Fruit fly (Drosophila melanogaster) whole organism, prepupa: ENCODE measurements around the gene CG6163.

Experiments
- Blimp-1 ChIP-seq: fragments of 200-800 bp; sonication (Bioruptor generic); optimal IDR thresholded peaks from 3 replicates; lab custom pipeline; 2017; ENCODE audit warnings: missing biosample characterization, missing genetic modification characterization, mild to moderate bottlenecking, moderate library complexity, missing genetic modification reagents
- CG10631 ChIP-seq: fragments of 200-800 bp; sonication (Bioruptor generic); optimal IDR thresholded peaks from 2 replicates; lab custom pipeline; 2016; ENCODE audit warnings: missing biosample characterization, missing genetic modification characterization
- CG10669 ChIP-seq: fragments of 200-800 bp; sonication (Bioruptor generic); optimal IDR thresholded peaks from 3 replicates; lab custom pipeline; 2018; ENCODE audit warnings: missing biosample characterization, mild to moderate bottlenecking, missing genetic modification characterization, moderate library complexity
- CG11762 ChIP-seq: fragments of 200-800 bp; sonication (Bioruptor generic); optimal IDR thresholded peaks from 3 replicates; lab custom pipeline; 2016; ENCODE audit warnings: missing biosample characterization, missing genetic modification characterization; ENCODE audit not compliant: insufficient read depth
- CG11902 ChIP-seq: fragments of 200-800 bp; sonication (Bioruptor generic); optimal IDR thresholded peaks from 3 replicates; lab custom pipeline; 2016; ENCODE audit warnings: missing biosample characterization, missing genetic modification characterization
- CG15336 ChIP-seq: fragments of 200-800 bp; sonication (Bioruptor generic); IDR thresholded peaks from 2 replicates; pipeline ENCODE4 v1.3.6; 2022; ENCODE audit warnings: missing biosample characterization, missing genetic modification characterization
- CG1621 ChIP-seq: fragments of 200-800 bp; sonication (Bioruptor generic); optimal IDR thresholded peaks from 3 replicates; lab custom pipeline; 2018; ENCODE audit warnings: missing biosample characterization, mild to moderate bottlenecking, missing genetic modification characterization
- CG3032 ChIP-seq: fragments of 200-800 bp; optimal IDR thresholded peaks from 2 replicates; lab custom pipeline; 2019; ENCODE audit warnings: missing biosample characterization, mild to moderate bottlenecking, missing genetic modification characterization, moderate library complexity
- CG31627 ChIP-seq: fragments of 200-800 bp; sonication (Bioruptor generic); optimal IDR thresholded peaks from 3 replicates; lab custom pipeline; 2016; ENCODE audit warnings: missing biosample characterization, missing genetic modification characterization
- CG34406 ChIP-seq: fragments of 200-800 bp; sonication (Bioruptor generic); optimal IDR thresholded peaks from 3 replicates; lab custom pipeline; 2016; ENCODE audit warnings: missing biosample characterization, missing genetic modification characterization
- CG3919 ChIP-seq: fragments of 200-800 bp; sonication (Bioruptor generic); optimal IDR thresholded peaks from 3 replicates; lab custom pipeline; 2016; ENCODE audit warnings: missing biosample characterization, missing genetic modification characterization
- CG6163 ChIP-seq: fragments of 200-800 bp; sonication (Bioruptor generic); IDR thresholded peaks from 3 replicates; pipeline ENCODE4 v1.3.6; 2022; ENCODE audit warnings: missing biosample characterization, missing genetic modification characterization
- CG6276 ChIP-seq: fragments of 200-800 bp; sonication (Bioruptor generic); optimal IDR thresholded peaks from 2 replicates; lab custom pipeline; 2017; ENCODE audit warnings: missing biosample characterization, mild to moderate bottlenecking, missing genetic modification characterization
- CG6792 ChIP-seq: fragments of 200-800 bp; sonication (Bioruptor generic); optimal IDR thresholded peaks from 3 replicates; lab custom pipeline; 2016; ENCODE audit warnings: missing biosample characterization, missing genetic modification characterization
- CG6808 ChIP-seq: fragments of 200-800 bp; sonication (Bioruptor generic); optimal IDR thresholded peaks from 3 replicates; lab custom pipeline; 2017; ENCODE audit warnings: missing biosample characterization, missing genetic modification characterization, mild to moderate bottlenecking, moderate library complexity, missing genetic modification reagents
- CG6854 ChIP-seq: fragments of 200-800 bp; sonication (Bioruptor generic); optimal IDR thresholded peaks from 2 replicates; lab custom pipeline; 2017; ENCODE audit warnings: missing biosample characterization, mild to moderate bottlenecking, missing genetic modification characterization
- CG7368 ChIP-seq: fragments of 200-800 bp; sonication (Bioruptor generic); optimal IDR thresholded peaks from 3 replicates; lab custom pipeline; 2016; ENCODE audit warnings: missing biosample characterization, missing genetic modification characterization
- CG8119 ChIP-seq: fragments of 200-800 bp; sonication (Bioruptor generic); IDR thresholded peaks from 3 replicates; pipeline ENCODE4 v1.3.6; 2022; ENCODE audit warnings: missing biosample characterization, missing genetic modification characterization
- CG8319 ChIP-seq: fragments of 200-800 bp; sonication (Bioruptor generic); optimal IDR thresholded peaks from 3 replicates; lab custom pipeline; 2016; ENCODE audit warnings: missing biosample characterization, missing genetic modification characterization
- CG9139 ChIP-seq: fragments of 200-800 bp; sonication (Bioruptor generic); optimal IDR thresholded peaks from 3 replicates; lab custom pipeline; 2017; ENCODE audit warnings: missing biosample characterization, mild to moderate bottlenecking, missing genetic modification characterization
- Eip75B ChIP-seq: fragments of 200-800 bp; sonication (Bioruptor generic); optimal IDR thresholded peaks from 3 replicates; lab custom pipeline; 2016; ENCODE audit warnings: missing biosample characterization, missing genetic modification characterization
- Eip78C ChIP-seq: fragments of 200-800 bp; sonication (Bioruptor generic); peaks from one replicate; lab custom pipeline; 2016; ENCODE audit warnings: missing biosample characterization, missing genetic modification characterization
- Eip93F ChIP-seq: fragments of 200-800 bp; sonication (Bioruptor generic); optimal IDR thresholded peaks from 2 replicates; lab custom pipeline; 2016; ENCODE audit warnings: missing biosample characterization, mild to moderate bottlenecking, missing genetic modification characterization
- Ets21C ChIP-seq: fragments of 200-800 bp; sonication (Bioruptor generic); optimal IDR thresholded peaks from 3 replicates; lab custom pipeline; 2016; ENCODE audit warnings: missing biosample characterization, missing genetic modification characterization
- Ets96B ChIP-seq: fragments of 200-800 bp; optimal IDR thresholded peaks from 2 replicates; lab custom pipeline; 2019; ENCODE audit warnings: missing biosample characterization, mild to moderate bottlenecking, missing genetic modification characterization, moderate library complexity
- Gug ChIP-seq: fragments of 200-800 bp; sonication (Bioruptor generic); IDR thresholded peaks from 2 replicates; pipeline ENCODE4 v1.3.6; 2022; ENCODE audit warnings: missing biosample characterization, missing genetic modification characterization
- Hr38 ChIP-seq: sonication (Bioruptor generic); optimal IDR thresholded peaks from 2 replicates; lab custom pipeline; 2016; ENCODE audit warnings: missing biosample characterization, missing genetic modification characterization
- Met ChIP-seq: fragments of 200-800 bp; sonication (Bioruptor generic); optimal IDR thresholded peaks from 3 replicates; lab custom pipeline; 2016; ENCODE audit warnings: missing biosample characterization, missing genetic modification characterization
- OdsH ChIP-seq: fragments of 200-800 bp; sonication (Bioruptor generic); optimal IDR thresholded peaks from 3 replicates; lab custom pipeline; 2016; ENCODE audit warnings: missing biosample characterization, missing genetic modification characterization
- Sox102F ChIP-seq: fragments of 200-800 bp; sonication (Bioruptor generic); optimal IDR thresholded peaks from 2 replicates; lab custom pipeline; 2016; ENCODE audit warnings: missing biosample characterization, mild to moderate bottlenecking, missing genetic modification characterization
- Sox14 ChIP-seq: fragments of 200-800 bp; sonication (Bioruptor generic); optimal IDR thresholded peaks from 3 replicates; lab custom pipeline; 2016; ENCODE audit warnings: missing biosample characterization, missing genetic modification characterization
- Sox15 ChIP-seq: fragments of 200-800 bp; sonication (Bioruptor generic); optimal IDR thresholded peaks from 3 replicates; lab custom pipeline; 2016; ENCODE audit warnings: missing biosample characterization, missing genetic modification characterization
- acj6 ChIP-seq: fragments of 200-800 bp; sonication (Bioruptor generic); optimal IDR thresholded peaks from 3 replicates; lab custom pipeline; 2016; ENCODE audit warnings: missing biosample characterization, missing genetic modification characterization
- dac ChIP-seq: fragments of 200-800 bp; sonication (Bioruptor generic); optimal IDR thresholded peaks from 2 replicates; lab custom pipeline; 2017; ENCODE audit warnings: missing biosample characterization, mild to moderate bottlenecking, missing genetic modification characterization
- dsx ChIP-seq: fragments of 200-800 bp; optimal IDR thresholded peaks from 3 replicates; lab custom pipeline; 2019; ENCODE audit warnings: missing biosample characterization, mild to moderate bottlenecking, missing genetic modification characterization, moderate library complexity; ENCODE audit not compliant: poor library complexity, severe bottlenecking
- fd59A ChIP-seq: fragments of 200-800 bp; sonication (Bioruptor generic); optimal IDR thresholded peaks from 2 replicates; lab custom pipeline; 2017; ENCODE audit warnings: missing biosample characterization, mild to moderate bottlenecking, missing genetic modification characterization, missing genetic modification reagents
- fd85E ChIP-seq: fragments of 200-800 bp; sonication (Bioruptor generic); optimal IDR thresholded peaks from 3 replicates; lab custom pipeline; 2016; ENCODE audit warnings: missing biosample characterization, missing genetic modification characterization
- fkh ChIP-seq: fragments of 200-800 bp; sonication (Bioruptor generic); optimal IDR thresholded peaks from 3 replicates; lab custom pipeline; 2017; ENCODE audit warnings: missing biosample characterization, mild to moderate bottlenecking, missing genetic modification characterization, moderate library complexity
- lz ChIP-seq: fragments of 200-800 bp; sonication (Bioruptor generic); optimal IDR thresholded peaks from 3 replicates; lab custom pipeline; 2016; ENCODE audit warnings: missing biosample characterization, missing genetic modification characterization
- net ChIP-seq: fragments of 200-800 bp; sonication (Bioruptor generic); optimal IDR thresholded peaks from 3 replicates; lab custom pipeline; 2016; ENCODE audit warnings: missing biosample characterization, missing genetic modification characterization
- pdm3 ChIP-seq: fragments of 200-800 bp; sonication (Bioruptor generic); optimal IDR thresholded peaks from 3 replicates; lab custom pipeline; 2016; ENCODE audit warnings: missing biosample characterization, missing genetic modification characterization
- salr ChIP-seq, 2 experiments: fragments of 200-800 bp; sonication (Bioruptor generic); optimal IDR thresholded peaks; 3 replicates each; lab custom pipeline; 2016 to 2018; ENCODE audit warnings: missing biosample characterization in 2 of 2, missing genetic modification characterization in 2 of 2, mild to moderate bottlenecking in 1 of 2
- spab ChIP-seq: fragments of 200-800 bp; sonication (Bioruptor generic); optimal IDR thresholded peaks from 2 replicates; lab custom pipeline; 2017; ENCODE audit warnings: missing biosample characterization, mild to moderate bottlenecking, missing genetic modification characterization, missing genetic modification reagents
- ss ChIP-seq, 2 experiments: fragments of 200-800 bp; sonication (Bioruptor generic); optimal IDR thresholded peaks; 2 replicates in 1 of 2; 3 replicates in 1 of 2; lab custom pipeline; 2017 to 2018; ENCODE audit warnings: mild to moderate bottlenecking in 2 of 2, missing biosample characterization in 2 of 2, missing genetic modification characterization in 2 of 2, moderate library complexity in 1 of 2
- topi ChIP-seq: fragments of 200-800 bp; sonication (Bioruptor generic); optimal IDR thresholded peaks from 3 replicates; lab custom pipeline; 2016; ENCODE audit warnings: missing biosample characterization, missing genetic modification characterization
- vri ChIP-seq: fragments of 200-800 bp; sonication (Bioruptor generic); optimal IDR thresholded peaks from 3 replicates; lab custom pipeline; 2016; ENCODE audit warnings: missing biosample characterization, mild to moderate bottlenecking, missing genetic modification characterization

CG6163 gene

dm6 chr3L:11325671-11326306 is 38.9 kb downstream of the CG6163 start (continued):
- TF ChIP-seq CG6854 (GFP tag; lab: Kevin White, UChicago) (peak; percentile 84), salr (GFP tag; optimal IDR thresholded peaks at IDR 0.05; lab: Kevin White, UChicago) (peak; percentile 70 to 93), fkh (GFP tag; lab: Kevin White, UChicago) (no peak), spab (GFP tag; lab: Kevin White, UChicago) (peak; percentile 86), lz (GFP tag; lab: Kevin White, UChicago) (peak; percentile 91), topi (GFP tag; lab: Kevin White, UChicago) (peak; percentile 94), dsx (GFP tag; lab: Kevin White, UChicago) (peak; percentile 82), ss (GFP tag; optimal IDR thresholded peaks at IDR 0.05; lab: Kevin White, UChicago) (peak; percentile 82 to 84), CG6163 (GFP tag; lab: Robert Waterston, UW) (peak; percentile 97), CG10631 (GFP tag; lab: Kevin White, UChicago) (peak; percentile 87), acj6 (GFP tag; lab: Kevin White, UChicago) (peak; percentile 94), CG15336 (GFP tag; lab: Robert Waterston, UW) (peak; percentile 97), CG8119 (GFP tag; lab: Robert Waterston, UW) (peak; percentile 97), Eip93F (GFP tag; lab: Kevin White, UChicago) (peak; percentile 75), Sox15 (GFP tag; lab: Kevin White, UChicago) (peak; percentile 87), CG1621 (tag; lab: Kevin White, UChicago) (peak; percentile 81), CG3032 (tag; lab: Kevin White, UChicago) (peak; percentile 89), Gug (GFP tag; lab: Robert Waterston, UW) (peak; percentile 93)
- TF ChIP-seq, all 60 proteins: peak for 59

- peak; percentile 16 for TF ChIP-seq Blimp-1 (GFP tag; lab: Kevin White, UChicago)
- peak; percentile 67 for TF ChIP-seq Sox102F
- no peak for TF ChIP-seq CG11902
- no peak for TF ChIP-seq lz (GFP tag; lab: Kevin White, UChicago)
- no peak for TF ChIP-seq Hr38 (GFP tag; lab: Kevin White, UChicago)
- peak; percentile 47 for TF ChIP-seq CG11762
- TF ChIP-seq Gug (GFP tag; lab: Robert Waterston, UW) = 0 out of 2 replicates have a peak, but pooled peaks have one; percentile 21
- TF ChIP-seq Eip78C (GFP tag; lab: Kevin White, UChicago) = peak; percentile 94
- TF ChIP-seq CG31627 (GFP tag; lab: Kevin White, UChicago) = no peak
- TF ChIP-seq CG6276 (GFP tag; lab: Kevin White, UChicago) = peak; percentile 70
- TF ChIP-seq dac (GFP tag; lab: Kevin White, UChicago) = peak; percentile 17
- TF ChIP-seq Eip75B (GFP tag; lab: Kevin White, UChicago) = peak; percentile 77
- TF ChIP-seq CG8319 = peak; percentile 47
- peak; percentile 7 for TF ChIP-seq fd85E (GFP tag; lab: Kevin White, UChicago)
- peak; percentile 52 for TF ChIP-seq OdsH (GFP tag; lab: Kevin White, UChicago)
- TF ChIP-seq Eip93F (GFP tag; lab: Kevin White, UChicago) = no peak
- peak; percentile 96 for TF ChIP-seq CG9139 (GFP tag; lab: Kevin White, UChicago)
- peak; percentile 78 for TF ChIP-seq CG15336 (GFP tag; lab: Robert Waterston, UW)
- TF ChIP-seq pdm3 (GFP tag; lab: Kevin White, UChicago) = peak; percentile 44
- TF ChIP-seq Ets21C (GFP tag; lab: Kevin White, UChicago) = no peak
- TF ChIP-seq CG3032 (tag; lab: Kevin White, UChicago) = peak; percentile 68
- TF ChIP-seq CG10631 (GFP tag; lab: Kevin White, UChicago) = peak; percentile 35
- peak; percentile 89 for TF ChIP-seq CG8119 (GFP tag; lab: Robert Waterston, UW)
- TF ChIP-seq CG6808 = peak; percentile 93
- TF ChIP-seq CG34406 (GFP tag; lab: Kevin White, UChicago) = peak; percentile 61
- TF ChIP-seq fd59A (GFP tag; lab: Kevin White, UChicago) = peak; percentile 39
- TF ChIP-seq acj6 (GFP tag; lab: Kevin White, UChicago) = peak; percentile 26
- peak; percentile 72 for TF ChIP-seq net (GFP tag; lab: Kevin White, UChicago)
- TF ChIP-seq vri (GFP tag; lab: Kevin White, UChicago) = peak; percentile 71
- TF ChIP-seq CG6792 (GFP tag; lab: Kevin White, UChicago) = peak; percentile 67
- TF ChIP-seq Ets96B (tag; lab: Kevin White, UChicago) = peak; percentile 67
- peak; percentile 42 for TF ChIP-seq CG7368
- peak; percentile 57 for TF ChIP-seq CG10669 (GFP tag; lab: Kevin White, UChicago)
- TF ChIP-seq Sox14 (GFP tag; lab: Kevin White, UChicago) = no peak
- TF ChIP-seq topi (GFP tag; lab: Kevin White, UChicago) = peak; percentile 34
- TF ChIP-seq Met (GFP tag; lab: Kevin White, UChicago) = peak; percentile 46
- TF ChIP-seq dsx (GFP tag; lab: Kevin White, UChicago) = peak; percentile 94
- peak; percentile 54 for TF ChIP-seq CG3919 (GFP tag; lab: Kevin White, UChicago)
Observed at dm6 chr3L:11324549-11325015, 40.1 kb downstream of the CG6163 start.
